Fruit fly (Drosophila melanogaster): ENCODE measurements around the gene mAChR-C.

DNA sequence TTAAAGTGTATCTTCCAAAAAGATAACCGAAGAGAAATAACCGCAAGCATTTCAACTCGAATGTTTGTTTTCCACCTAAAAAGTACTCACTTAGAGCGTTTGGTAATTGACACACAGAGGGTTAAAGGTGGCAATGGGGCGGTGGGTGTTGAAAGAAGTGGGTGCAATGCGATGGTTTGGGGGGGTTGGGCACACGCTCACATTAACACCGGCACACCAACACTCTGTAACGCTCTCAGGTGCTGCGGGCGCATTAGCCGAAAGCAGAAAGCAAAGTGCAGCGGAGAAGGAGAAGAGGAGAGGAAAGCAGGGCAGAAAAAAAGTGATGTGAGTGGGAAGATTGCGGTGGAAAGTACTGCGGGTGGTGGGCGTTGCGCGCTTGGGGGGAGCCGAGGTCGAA is 32.6 kb upstream of the mAChR-C start:
- TF ChIP-seq ttk (optimal IDR thresholded peaks at IDR 0.05) = no peak
- no peak for TF ChIP-seq insv (optimal IDR thresholded peaks at IDR 0.05)
- TF ChIP-seq psq (optimal IDR thresholded peaks at IDR 0.05) = no peak
- TF ChIP-seq h (optimal IDR thresholded peaks at IDR 0.05) = no peak
- TF ChIP-seq Myc (optimal IDR thresholded peaks at IDR 0.05) = no peak
- no peak for TF ChIP-seq Sin3A (optimal IDR thresholded peaks at IDR 0.05)
